Worm (Caenorhabditis elegans) whole organism, young adult: ENCODE measurements around the gene nsun-5.
A peak's percentile ranks its signal among the peaks of the same experiment; 100 is the strongest.
"Not testable (repeated sequence)": the region's sequence is repeated elsewhere in the genome, so short reads cannot be mapped to it uniquely, and the experiment has no call there.

Experiments
- B0019.2 ChIP-seq: fragments of 200-800 bp; sonication (Bioruptor generic); conservative IDR thresholded peaks from 2 replicates; pipeline ENCODE4 v1.3.6; 2022; ENCODE audit warnings: missing genetic modification reagents, missing genetic modification characterization, missing compliant biosample characterization
- F23B12.7 ChIP-seq: sonication (generic microtip); optimal IDR thresholded peaks from 2 replicates; lab custom pipeline; 2017; ENCODE audit warnings: missing genetic modification characterization, mild to moderate bottlenecking, missing compliant biosample characterization, antibody characterized with exemption, moderate library complexity; ENCODE audit not compliant: insufficient read depth
- F33H1.4 ChIP-seq: fragments of 200-800 bp; sonication (Bioruptor generic); IDR thresholded peaks from 2 replicates; pipeline ENCODE4 v1.3.6; 2022; ENCODE audit warnings: missing genetic modification reagents, missing genetic modification characterization, missing compliant biosample characterization
- F37B4.10 ChIP-seq: fragments of 200-800 bp; sonication (Bioruptor generic); IDR thresholded peaks from 2 replicates; pipeline ENCODE4 v1.3.6; 2022; ENCODE audit warnings: missing genetic modification characterization, missing compliant biosample characterization
- F39B2.1 ChIP-seq: fragments of 200-800 bp; sonication (Bioruptor generic); IDR thresholded peaks from 2 replicates; pipeline ENCODE4 v1.3.6; 2022; ENCODE audit warnings: missing genetic modification reagents, missing genetic modification characterization, missing compliant biosample characterization
- Y53F4B.3 ChIP-seq: fragments of 200-800 bp; sonication (Bioruptor generic); IDR thresholded peaks from 2 replicates; pipeline ENCODE4 v1.3.6; 2022; ENCODE audit warnings: missing genetic modification reagents, missing genetic modification characterization, missing compliant biosample characterization
- ZK185.1 ChIP-seq: sonication (generic microtip); optimal IDR thresholded peaks from 2 replicates; lab custom pipeline; 2016; ENCODE audit warnings: mild to moderate bottlenecking, missing genetic modification characterization, missing compliant biosample characterization; ENCODE audit not compliant: poor library complexity, severe bottlenecking
- akir-1 ChIP-seq: fragments of 200-800 bp; sonication (Bioruptor generic); optimal IDR thresholded peaks from 2 replicates; lab custom pipeline; 2018; ENCODE audit warnings: mild to moderate bottlenecking, missing genetic modification characterization, moderate library complexity, missing compliant biosample characterization
- atf-7 ChIP-seq: sonication (generic microtip); optimal IDR thresholded peaks from 2 replicates; lab custom pipeline; 2017; ENCODE audit warnings: mild to moderate bottlenecking, missing genetic modification characterization, missing compliant biosample characterization
- attf-5 ChIP-seq: fragments of 200-800 bp; sonication (Bioruptor generic); optimal IDR thresholded peaks from 2 replicates; lab custom pipeline; 2018; ENCODE audit warnings: mild to moderate bottlenecking, missing genetic modification characterization, missing compliant biosample characterization
- ceh-79 ChIP-seq: sonication (generic microtip); optimal IDR thresholded peaks from 2 replicates; lab custom pipeline; 2017; ENCODE audit warnings: mild to moderate bottlenecking, missing genetic modification characterization, missing compliant biosample characterization
- egrh-3 ChIP-seq: fragments of 200-800 bp; sonication (Bioruptor generic); IDR thresholded peaks from 2 replicates; pipeline ENCODE4 v1.3.6; 2022; ENCODE audit warnings: missing genetic modification reagents, missing genetic modification characterization, missing compliant biosample characterization
- fkh-3 ChIP-seq: sonication (generic microtip); optimal IDR thresholded peaks from 2 replicates; lab custom pipeline; 2016; ENCODE audit warnings: mild to moderate bottlenecking, missing genetic modification characterization, missing compliant biosample characterization
- gei-17 ChIP-seq: fragments of 200-800 bp; sonication (Bioruptor generic); optimal IDR thresholded peaks from 2 replicates; lab custom pipeline; 2018; ENCODE audit warnings: mild to moderate bottlenecking, missing genetic modification characterization, missing compliant biosample characterization
- hmg-1.2 ChIP-seq: fragments of 200-800 bp; sonication (Bioruptor generic); IDR thresholded peaks from 2 replicates; pipeline ENCODE4 v1.3.6; 2022; ENCODE audit warnings: missing genetic modification reagents, missing genetic modification characterization, missing compliant biosample characterization
- lag-1 ChIP-seq: fragments of 200-800 bp; sonication (Bioruptor generic); IDR thresholded peaks from 2 replicates; pipeline ENCODE4 v1.3.6; 2022; ENCODE audit warnings: missing genetic modification reagents, missing genetic modification characterization, missing compliant biosample characterization
- let-607 ChIP-seq, 2 experiments: fragments of 200-800 bp in 1 of 2; sonication (Bioruptor generic) in 1 of 2; sonication (generic microtip) in 1 of 2; optimal IDR thresholded peaks; 2 replicates each; lab custom pipeline; 2016 to 2018; ENCODE audit warnings: mild to moderate bottlenecking in 2 of 2, missing compliant biosample characterization in 2 of 2, missing genetic modification characterization in 2 of 2, moderate library complexity in 2 of 2, missing genotype in 1 of 2
- lin-26 ChIP-seq: fragments of 200-800 bp; sonication (Bioruptor generic); IDR thresholded peaks from 2 replicates; pipeline ENCODE4 v1.3.6; 2022; ENCODE audit warnings: missing genetic modification reagents, missing genetic modification characterization, missing compliant biosample characterization
- lin-40 ChIP-seq: sonication (generic microtip); optimal IDR thresholded peaks from 2 replicates; lab custom pipeline; 2016; ENCODE audit warnings: missing genetic modification characterization, mild to moderate bottlenecking, missing compliant biosample characterization, missing genotype, missing genetic modification reagents
- lin-54 ChIP-seq: fragments of 200-800 bp; sonication (Bioruptor generic); optimal IDR thresholded peaks from 2 replicates; lab custom pipeline; 2018; ENCODE audit warnings: mild to moderate bottlenecking, missing genetic modification characterization, missing compliant biosample characterization
- lsl-1 ChIP-seq: fragments of 200-800 bp; sonication (Bioruptor generic); optimal IDR thresholded peaks from 2 replicates; lab custom pipeline; 2018; ENCODE audit warnings: mild to moderate bottlenecking, missing genetic modification characterization, moderate library complexity, missing compliant biosample characterization
- madf-3 ChIP-seq: fragments of 200-800 bp; sonication (Bioruptor generic); IDR thresholded peaks from 2 replicates; pipeline ENCODE4 v1.3.6; 2022; ENCODE audit warnings: missing genetic modification reagents, missing genetic modification characterization, missing compliant biosample characterization
- madf-6 ChIP-seq: fragments of 200-800 bp; sonication (Bioruptor generic); IDR thresholded peaks from 2 replicates; pipeline ENCODE4 v1.3.6; 2022; ENCODE audit warnings: missing genetic modification reagents, missing genetic modification characterization, missing compliant biosample characterization
- nfya-2 ChIP-seq: fragments of 200-800 bp; sonication (Bioruptor generic); IDR thresholded peaks from 2 replicates; pipeline ENCODE4 v1.3.6; 2022; ENCODE audit warnings: missing genetic modification reagents, missing genetic modification characterization, missing compliant biosample characterization
- nfyb-1 ChIP-seq: fragments of 200-800 bp; sonication (Bioruptor generic); IDR thresholded peaks from 2 replicates; pipeline ENCODE4 v1.3.6; 2022; ENCODE audit warnings: missing genetic modification reagents, missing genetic modification characterization, missing compliant biosample characterization
- nhr-120 ChIP-seq: fragments of 200-800 bp; sonication (Bioruptor generic); IDR thresholded peaks from 2 replicates; pipeline ENCODE4 v1.3.6; 2022; ENCODE audit warnings: missing genetic modification characterization, missing compliant biosample characterization
- nhr-80 ChIP-seq: sonication (generic microtip); optimal IDR thresholded peaks from 2 replicates; lab custom pipeline; 2016; ENCODE audit warnings: missing genetic modification characterization, missing compliant biosample characterization
- rpc-1 ChIP-seq, 2 experiments: fragments of 150-350 bp in 1 of 2; sonication (generic microtip) in 1 of 2; optimal IDR thresholded peaks; 2 replicates each; lab custom pipeline; 2014 to 2018; ENCODE audit warnings: missing biosample characterization in 1 of 2, missing genetic modification characterization in 1 of 2, missing genetic modification reagents in 1 of 2, missing genotype in 1 of 2
- xnd-1 ChIP-seq: sonication (generic microtip); optimal IDR thresholded peaks from 2 replicates; lab custom pipeline; 2016; ENCODE audit warnings: missing genotype, missing genetic modification reagents, missing genetic modification characterization, missing compliant biosample characterization
- zfh-2 ChIP-seq: fragments of 200-800 bp; sonication (Bioruptor generic); conservative IDR thresholded peaks from 2 replicates; pipeline ENCODE4 v1.3.6; 2022; ENCODE audit warnings: missing genetic modification reagents, missing genetic modification characterization, missing compliant biosample characterization
- zim-3 ChIP-seq: sonication (generic microtip); optimal IDR thresholded peaks from 2 replicates; lab custom pipeline; 2017; ENCODE audit warnings: mild to moderate bottlenecking, missing genetic modification characterization, moderate library complexity, missing compliant biosample characterization
- ztf-28 ChIP-seq: fragments of 200-800 bp; sonication (Bioruptor generic); IDR thresholded peaks from 2 replicates; pipeline ENCODE4 v1.3.6; 2022; ENCODE audit warnings: missing genetic modification reagents, missing genetic modification characterization, missing compliant biosample characterization
- ztf-6 ChIP-seq: fragments of 200-800 bp; sonication (Bioruptor generic); IDR thresholded peaks from 2 replicates; pipeline ENCODE4 v1.3.6; 2022; ENCODE audit warnings: missing genetic modification reagents, missing genetic modification characterization, missing compliant biosample characterization

nsun-5 gene

ce11 chrII:14967084-14967483 is 2.3 kb upstream of the nsun-5 start:
- no peak for TF ChIP-seq F39B2.1
- no peak for TF ChIP-seq lin-26 (GFP tag; lab: Robert Waterston, UW)
- TF ChIP-seq B0019.2 = no peak
- no peak for TF ChIP-seq ZK185.1 (tag; lab: Kevin White, UChicago)
- TF ChIP-seq lin-40 (tag; lab: Kevin White, UChicago) = no peak

- TF ChIP-seq zim-3 (tag; lab: Kevin White, UChicago) (no peak), F33H1.4 (GFP tag; lab: Robert Waterston, UW) (peak; percentile 54), nhr-80 (tag; lab: Kevin White, UChicago) (no peak), ztf-6 (no peak), madf-6 (GFP tag; lab: Robert Waterston, UW) (no peak), egrh-3 (GFP tag; lab: Robert Waterston, UW) (no peak), lin-54 (GFP tag; lab: Kevin White, UChicago) (no peak), lsl-1 (GFP tag; lab: Kevin White, UChicago) (peak; percentile 69), madf-3 (no peak), F23B12.7 (tag; lab: Kevin White, UChicago) (no peak), F37B4.10 (GFP tag; lab: Robert Waterston, UW) (no peak), fkh-3 (no peak), lin-40 (tag; lab: Kevin White, UChicago) (no peak)
These were observed 1.1 kb upstream of the nsun-5 start for ce11 chrII:14968275-14968674.

- TF ChIP-seq hmg-1.2 (GFP tag; lab: Robert Waterston, UW) (no peak), akir-1 (GFP tag; lab: Kevin White, UChicago) (no peak), zfh-2 (GFP tag; lab: Robert Waterston, UW) (no peak), rpc-1 (optimal IDR thresholded peaks at IDR 0.05; lab: Kevin White, UChicago) (no peak), rpc-1 (tag; optimal IDR thresholded peaks at IDR 0.05; lab: Kevin White, UChicago) (no peak), nfyb-1 (GFP tag; lab: Robert Waterston, UW) (no peak), nfya-2 (GFP tag; lab: Robert Waterston, UW) (no peak), lsl-1 (GFP tag; lab: Kevin White, UChicago) (no peak), lin-26 (GFP tag; lab: Robert Waterston, UW) (no peak), egrh-3 (GFP tag; lab: Robert Waterston, UW) (no peak), let-607 (tag; optimal IDR thresholded peaks at IDR 0.05; lab: Kevin White, UChicago) (no peak), attf-5 (no peak), ceh-79 (tag; lab: Kevin White, UChicago) (no peak), ztf-28 (GFP tag; lab: Robert Waterston, UW) (no peak), gei-17 (GFP tag; lab: Kevin White, UChicago) (no peak), Y53F4B.3 (no peak)
These were observed 14.5 kb downstream of the nsun-5 start, which contains the start of gene Y53F4B.5 for ce11 chrII:14983909-14984308. TSS of gene Y53F4B.5 (minus strand) at chrII:14984009.

ce11 chrII:14988171-14988570 is 18.8 kb downstream of the nsun-5 start, which contains the start of gene Y53F4B.43:
TSS of gene Y53F4B.43 (plus strand) at chrII:14988471.
- TF ChIP-seq atf-7 (tag; lab: Kevin White, UChicago); F39B2.1; nhr-120 (GFP tag; lab: Robert Waterston, UW): not testable (repeated sequence)

- TF ChIP-seq lag-1 (GFP tag; lab: Robert Waterston, UW); xnd-1 (tag; lab: Kevin White, UChicago); F39B2.1: not testable (repeated sequence)
- TF ChIP-seq, all 124 proteins: peak for 0; not testable (repeated sequence) for 124
These were observed 23.2 kb downstream of the nsun-5 start, which contains the start of gene Y53F4B.7 for ce11 chrII:14992598-14992997. TSS of gene Y53F4B.7 (plus strand) at chrII:14992898.
